Worm (Caenorhabditis elegans) whole organism, early embryonic: ENCODE data around the gene F54B11.8.

Experiments
- B0310.2 ChIP-seq: sonication (generic microtip); optimal IDR thresholded peaks from 2 replicates; lab custom pipeline; 2016; ENCODE audit warnings: mild to moderate bottlenecking, missing genetic modification characterization, missing compliant biosample characterization
- F13C5.2 ChIP-seq: sonication (generic microtip); optimal IDR thresholded peaks from 2 replicates; lab custom pipeline; 2017; ENCODE audit warnings: mild to moderate bottlenecking, missing genetic modification characterization, inconsistent platforms, missing compliant biosample characterization
- ama-1 ChIP-seq: fragments of 150-350 bp; optimal IDR thresholded peaks from 2 replicates; lab custom pipeline; 2014
- ceh-36 ChIP-seq: sonication (generic microtip); optimal IDR thresholded peaks from 2 replicates; lab custom pipeline; 2016; ENCODE audit warnings: missing genetic modification characterization, inconsistent platforms, missing compliant biosample characterization
- flt-1 ChIP-seq: fragments of 200-800 bp; sonication (Bioruptor generic); IDR thresholded peaks from 2 replicates; pipeline ENCODE4 v1.3.6; 2022; ENCODE audit warnings: missing genetic modification characterization, missing compliant biosample characterization
- hnd-1 ChIP-seq: sonication (generic microtip); optimal IDR thresholded peaks from 2 replicates; lab custom pipeline; 2016; ENCODE audit warnings: missing genetic modification characterization, missing compliant biosample characterization
- sea-1 ChIP-seq: fragments of 200-800 bp; sonication (Bioruptor generic); conservative IDR thresholded peaks from 2 replicates; pipeline ENCODE4 v1.3.6; 2022; ENCODE audit warnings: missing genetic modification characterization, missing compliant biosample characterization
- tbx-37 ChIP-seq: fragments of 200-800 bp; sonication (Bioruptor generic); conservative IDR thresholded peaks from 2 replicates; pipeline ENCODE4 v1.3.6; 2022; ENCODE audit warnings: missing genetic modification reagents, missing genetic modification characterization, missing compliant biosample characterization

DNA sequence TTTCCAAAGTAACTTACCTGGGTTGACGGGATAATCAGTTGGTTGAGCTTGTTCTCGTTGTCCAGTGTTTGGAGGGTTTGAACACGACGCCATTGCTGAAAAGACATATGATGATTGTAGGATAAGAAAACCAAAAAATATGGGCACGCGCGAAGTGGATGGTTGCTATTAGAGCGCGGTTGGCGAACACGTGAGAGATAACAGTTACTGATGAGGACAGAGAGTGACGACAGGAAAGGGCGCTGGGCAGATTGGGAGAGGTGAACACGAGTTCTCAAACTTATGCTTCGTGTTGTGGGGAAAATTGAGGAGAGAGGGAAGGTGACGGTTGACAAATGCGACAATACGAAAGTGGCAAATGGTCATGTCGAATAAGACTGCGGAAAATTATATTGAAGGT, at the start of gene F54B11.8:
- no peak for TF ChIP-seq ama-1 (lab: Kevin White, UChicago)
- no peak for TF ChIP-seq flt-1
- no peak for TF ChIP-seq tbx-37
- TF ChIP-seq F13C5.2 (tag; lab: Kevin White, UChicago), result no peak
- TF ChIP-seq hnd-1 (tag; lab: Kevin White, UChicago), result no peak
- TF ChIP-seq B0310.2 (tag; lab: Kevin White, UChicago), result no peak
- no peak for TF ChIP-seq ceh-36 (tag; lab: Kevin White, UChicago)
- TF ChIP-seq sea-1 (GFP tag; lab: Robert Waterston, UW), result no peak
